Worm (Caenorhabditis elegans) whole organism, midembryonic: ENCODE data around the gene ugt-36.

Experiments used
- cog-1 ChIP-seq: sonication (generic microtip); optimal IDR thresholded peaks from 2 replicates; lab custom pipeline; 2016; ENCODE audit warnings: missing genetic modification characterization, missing compliant biosample characterization
- flt-1 ChIP-seq: fragments of 200-800 bp; sonication (Bioruptor generic); IDR thresholded peaks from 2 replicates; pipeline ENCODE4 v1.3.6; 2022; ENCODE audit warnings: missing genetic modification characterization, missing compliant biosample characterization
- klf-2 ChIP-seq: fragments of 200-800 bp; sonication (Bioruptor generic); conservative IDR thresholded peaks from 2 replicates; pipeline ENCODE4 v1.3.6; 2022; ENCODE audit warnings: missing genetic modification reagents, missing genetic modification characterization, missing compliant biosample characterization
- med-1 ChIP-seq: sonication (generic microtip); optimal IDR thresholded peaks from 2 replicates; lab custom pipeline; 2017; ENCODE audit warnings: missing genetic modification characterization, mild to moderate bottlenecking, missing compliant biosample characterization, antibody characterized with exemption, missing genetic modification reagents; ENCODE audit not compliant: insufficient read depth
- ref-1 ChIP-seq: fragments of 200-800 bp; sonication (Bioruptor generic); conservative IDR thresholded peaks from 2 replicates; pipeline ENCODE4 v1.3.6; 2022; ENCODE audit warnings: missing genetic modification reagents, missing genetic modification characterization, missing compliant biosample characterization
- tab-1 ChIP-seq: fragments of 200-800 bp; sonication (Bioruptor generic); IDR thresholded peaks from 2 replicates; pipeline ENCODE4 v1.3.6; 2022; ENCODE audit warnings: missing genetic modification characterization, missing compliant biosample characterization
- ztf-29 ChIP-seq: fragments of 200-800 bp; sonication (Bioruptor generic); IDR thresholded peaks from 2 replicates; pipeline ENCODE4 v1.3.6; 2022; ENCODE audit warnings: missing genetic modification reagents, missing genetic modification characterization, missing compliant biosample characterization

DNA sequence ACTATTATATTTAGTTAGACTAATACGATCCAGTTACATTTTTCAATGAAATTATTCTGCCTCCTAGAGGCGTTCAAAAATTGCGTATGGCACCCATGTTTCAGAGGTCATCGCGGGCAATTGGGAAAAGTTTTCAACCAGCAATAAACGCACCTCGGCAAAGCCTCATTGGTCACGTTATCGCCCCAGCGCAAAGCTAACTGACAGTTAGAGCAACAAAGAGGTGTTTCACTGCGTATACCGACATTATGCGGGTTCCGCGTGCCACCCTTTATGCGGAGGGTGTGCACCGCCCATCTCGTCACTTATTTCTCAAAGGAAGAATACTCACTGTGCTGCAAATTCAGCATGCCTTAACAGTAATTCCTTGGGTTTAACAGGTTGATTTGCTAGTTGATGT is 24.1 kb upstream of the ugt-36 start:
- no peak for TF ChIP-seq tab-1 (GFP tag; lab: Robert Waterston, UW)
- no peak for TF ChIP-seq flt-1 (GFP tag; lab: Robert Waterston, UW)
- no peak for TF ChIP-seq klf-2 (GFP tag; lab: Robert Waterston, UW)
- no peak for TF ChIP-seq med-1
- TF ChIP-seq ztf-29 (GFP tag; lab: Robert Waterston, UW), result no peak
- no peak for TF ChIP-seq cog-1 (tag; lab: Kevin White, UChicago)
- no peak for TF ChIP-seq ref-1 (GFP tag; lab: Robert Waterston, UW)
